Fruit fly (Drosophila melanogaster): ENCODE results near the gene CG17786.

DNA sequence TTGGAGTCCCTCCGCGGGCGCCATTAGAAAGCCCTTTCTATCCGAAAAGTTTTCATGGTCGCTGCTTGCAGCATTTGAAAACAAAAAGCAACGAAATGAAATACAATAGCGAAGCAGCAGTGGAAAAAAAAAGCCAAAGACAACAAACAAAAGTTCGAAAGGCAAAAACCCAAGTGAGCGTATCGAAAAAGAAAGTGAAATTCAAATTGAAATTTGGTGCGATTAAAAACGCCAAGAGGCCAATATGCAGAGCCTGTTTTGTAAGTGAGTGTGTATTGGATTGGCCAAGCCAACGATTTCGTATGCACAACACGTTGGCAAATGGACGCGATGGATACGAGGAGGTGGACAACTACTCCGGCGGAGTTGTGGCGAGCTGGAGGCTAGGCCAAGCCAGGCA lies 15.8 kb downstream of the CG17786 start:
- TF ChIP-seq Dll (optimal IDR thresholded peaks at IDR 0.05) (no peak), usp (GFP tag; optimal IDR thresholded peaks at IDR 0.05) (no peak)

All from whole organism.